Worm (Caenorhabditis elegans): ENCODE data around the gene T26A8.4.
A peak's percentile ranks its signal among the peaks of the same experiment; 100 is the strongest.

The T26A8.4 gene

ce11 chrIV:8481308-8481707 lies 48.6 kb upstream of the T26A8.4 start, which contains the start of gene spp-8 (continued):
- no peak for TF ChIP-seq snpc-1.1 (tag; optimal IDR thresholded peaks at IDR 0.05; ENCODE audit: insufficient read depth)
- no peak for TF ChIP-seq F22D6.2 (tag; optimal IDR thresholded peaks at IDR 0.05)
- TF ChIP-seq dox-1 (GFP tag; IDR thresholded peaks at IDR 0.05): 0 out of 2 replicates have a peak, but pooled peaks have one; percentile 22
- TF ChIP-seq F39B2.1 (GFP tag; IDR thresholded peaks at IDR 0.05): no peak
- no peak for TF ChIP-seq nfya-2 (GFP tag; IDR thresholded peaks at IDR 0.05)
- no peak for TF ChIP-seq lir-1 (GFP tag; conservative IDR thresholded peaks at IDR 0.05)
- TF ChIP-seq zfh-2 (GFP tag; conservative IDR thresholded peaks at IDR 0.05): no peak
- TF ChIP-seq F10E7.11 (tag; optimal IDR thresholded peaks at IDR 0.05): no peak
- TF ChIP-seq fkh-3 (tag; optimal IDR thresholded peaks at IDR 0.05): no peak
- TF ChIP-seq hlh-26 (GFP tag; conservative IDR thresholded peaks at IDR 0.05): no peak
- no peak for TF ChIP-seq Y95B8A.8 (GFP tag; IDR thresholded peaks at IDR 0.05)
- TF ChIP-seq lin-54 (GFP tag; optimal IDR thresholded peaks at IDR 0.05): no peak
- no peak for TF ChIP-seq him-1 (tag; optimal IDR thresholded peaks at IDR 0.05)
- TF ChIP-seq pha-4 (tag; optimal IDR thresholded peaks at IDR 0.05): no peak
- TF ChIP-seq B0261.1 (tag; optimal IDR thresholded peaks at IDR 0.05): no peak
- TF ChIP-seq nhr-80 (tag; optimal IDR thresholded peaks at IDR 0.05): peak; percentile 94
- TF ChIP-seq let-607 (tag; optimal IDR thresholded peaks at IDR 0.05): no peak
- peak; percentile 1 for TF ChIP-seq tbp1 (GFP tag; optimal IDR thresholded peaks at IDR 0.05)
- TF ChIP-seq aptf-3 (GFP tag; IDR thresholded peaks at IDR 0.05): no peak
- TF ChIP-seq hsf-1 (GFP tag; IDR thresholded peaks at IDR 0.05): no peak
- no peak for TF ChIP-seq ztf-3 (GFP tag; optimal IDR thresholded peaks at IDR 0.05)

- no peak for TF ChIP-seq hlh-12 (tag; optimal IDR thresholded peaks at IDR 0.05)
- no peak for TF ChIP-seq madf-6 (GFP tag; IDR thresholded peaks at IDR 0.05)
- no peak for TF ChIP-seq athp-1 (tag; optimal IDR thresholded peaks at IDR 0.05)
- no peak for TF ChIP-seq B0019.2 (GFP tag; conservative IDR thresholded peaks at IDR 0.05)
- no peak for TF ChIP-seq lin-54 (GFP tag; optimal IDR thresholded peaks at IDR 0.05)
- TF ChIP-seq hlh-26 (GFP tag; conservative IDR thresholded peaks at IDR 0.05): no peak
- TF ChIP-seq C06A6.2 (GFP tag; conservative IDR thresholded peaks at IDR 0.05): no peak
- TF ChIP-seq madf-8 (GFP tag; conservative IDR thresholded peaks at IDR 0.05): no peak
- no peak for TF ChIP-seq F49E8.2 (tag; optimal IDR thresholded peaks at IDR 0.05; ENCODE audit: insufficient read depth)
- TF ChIP-seq F57C9.4 (tag; optimal IDR thresholded peaks at IDR 0.05): no peak
- no peak for TF ChIP-seq D2030.7 (GFP tag; IDR thresholded peaks at IDR 0.05)
- no peak for TF ChIP-seq F39B2.1 (GFP tag; IDR thresholded peaks at IDR 0.05)
- no peak for TF ChIP-seq xnd-1 (tag; optimal IDR thresholded peaks at IDR 0.05)
- TF ChIP-seq madf-3 (GFP tag; IDR thresholded peaks at IDR 0.05): no peak
- TF ChIP-seq tlf-1 (GFP tag; optimal IDR thresholded peaks at IDR 0.05): no peak
- no peak for TF ChIP-seq hmg-20 (GFP tag; IDR thresholded peaks at IDR 0.05)
- no peak for TF ChIP-seq nhr-120 (GFP tag; IDR thresholded peaks at IDR 0.05)
- no peak for TF ChIP-seq ceh-40 (GFP tag; IDR thresholded peaks at IDR 0.05)
Observed at ce11 chrIV:8479346-8479745, 46.7 kb upstream of the T26A8.4 start, which contains the start of gene hlh-12. Gene hlh-12, minus strand, starts transcription at chrIV:8479446.

- peak; percentile 21 for TF ChIP-seq repo-1 (tag; optimal IDR thresholded peaks at IDR 0.05)
- no peak for TF ChIP-seq ekl-4 (GFP tag; IDR thresholded peaks at IDR 0.05)
- TF ChIP-seq lin-35 (GFP tag; optimal IDR thresholded peaks at IDR 0.05): no peak
- peak; percentile 41 for TF ChIP-seq B0336.3 (GFP tag; IDR thresholded peaks at IDR 0.05)
- no peak for TF ChIP-seq lir-1 (GFP tag; conservative IDR thresholded peaks at IDR 0.05)
- TF ChIP-seq F57A8.1 (GFP tag; optimal IDR thresholded peaks at IDR 0.05): no peak
- TF ChIP-seq Y67H2A.10 (GFP tag; conservative IDR thresholded peaks at IDR 0.05): no peak
- no peak for TF ChIP-seq gei-17 (GFP tag; optimal IDR thresholded peaks at IDR 0.05)
- 0 out of 2 replicates have a peak, but pooled peaks have one; percentile 27 for TF ChIP-seq nfyb-1 (GFP tag; IDR thresholded peaks at IDR 0.05)
- TF ChIP-seq F37B4.10 (GFP tag; IDR thresholded peaks at IDR 0.05): no peak
- TF ChIP-seq F57C9.4 (tag; optimal IDR thresholded peaks at IDR 0.05): no peak
- TF ChIP-seq Y53G8AR.9 (GFP tag; conservative IDR thresholded peaks at IDR 0.05): 0 out of 2 replicates have a peak, but pooled peaks have one; percentile 35
- TF ChIP-seq mcd-1 (GFP tag; IDR thresholded peaks at IDR 0.05): no peak
- no peak for TF ChIP-seq tlf-1 (GFP tag; optimal IDR thresholded peaks at IDR 0.05)
Observed at ce11 chrIV:8478516-8478915, 45.8 kb upstream of the T26A8.4 start.
